Fruit fly (Drosophila melanogaster) whole organism, larva: ENCODE results near the gene Gapvd1.

Experiments
- noc ChIP-seq: fragments of 200-800 bp; sonication (Bioruptor generic); optimal IDR thresholded peaks from 3 replicates; lab custom pipeline; 2019; ENCODE audit warnings: missing biosample characterization, mild to moderate bottlenecking, missing genetic modification characterization, moderate library complexity

The Gapvd1 gene

DNA sequence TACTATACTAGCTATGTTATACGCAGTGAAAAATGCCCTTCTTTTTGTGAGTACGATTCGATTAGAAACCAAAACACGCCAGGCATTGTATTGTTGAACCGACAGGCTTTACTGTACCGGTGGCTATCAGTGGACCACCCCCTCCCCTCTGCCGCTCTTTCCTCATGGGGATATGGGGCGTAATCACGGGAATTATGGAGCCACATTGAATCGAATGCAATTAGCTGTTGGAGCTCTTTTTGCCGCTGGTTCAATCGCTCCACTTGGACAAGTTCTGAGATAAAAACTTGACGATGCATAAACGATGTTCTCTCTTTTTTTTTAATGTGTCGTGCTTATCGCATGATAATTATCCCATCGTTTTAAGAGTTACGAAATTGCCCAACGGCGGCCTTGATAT lies 17.0 kb downstream of the Gapvd1 start:
- no peak for TF ChIP-seq noc (tag; lab: Kevin White, UChicago)

DNA sequence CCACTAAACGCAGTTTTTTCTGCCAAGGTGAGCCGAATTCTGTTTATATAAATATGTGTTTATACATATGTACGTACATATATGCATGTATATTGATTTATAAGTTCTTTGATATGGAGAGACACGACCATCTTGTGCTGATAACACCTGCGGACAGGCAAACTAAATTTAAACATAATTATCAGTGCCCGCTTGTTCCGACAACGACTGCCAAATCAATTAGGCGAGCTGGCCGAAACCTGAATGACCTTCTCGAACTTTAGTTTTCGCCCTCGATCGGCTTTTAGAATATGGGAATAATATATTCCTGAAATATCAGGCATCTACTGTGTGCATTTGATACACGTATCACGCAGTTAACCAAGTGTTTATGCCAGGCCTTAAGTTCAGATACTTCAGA lies 17.6 kb downstream of the Gapvd1 start:
- TF ChIP-seq noc (tag; lab: Kevin White, UChicago): peak; percentile 70

DNA sequence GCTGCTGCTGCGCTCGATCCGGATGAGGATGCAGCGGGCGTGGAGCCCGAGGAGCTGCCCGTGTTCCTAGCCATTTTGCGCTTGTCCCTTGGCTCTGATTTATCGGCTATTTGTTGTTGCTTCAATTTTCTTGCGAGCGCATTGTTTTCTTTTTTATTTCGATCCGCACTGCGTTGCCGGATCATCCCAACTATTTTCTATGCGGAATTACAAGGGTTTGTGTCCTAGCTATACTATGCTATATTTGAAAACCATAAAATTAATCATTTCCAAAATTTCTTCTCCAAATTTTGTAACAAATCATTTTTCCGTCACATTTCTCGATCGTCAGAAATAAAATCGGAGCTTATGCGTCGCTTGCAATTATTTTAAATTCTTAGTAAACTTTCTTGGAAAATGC lies 22.6 kb downstream of the Gapvd1 start, which contains the start of the genes GCS1 and CG11756:
Gene GCS1 (minus strand): TSS at position 193 of the 400 bp plus-strand sequence.
Gene CG11756 (plus strand): TSS at position 312 of the 400 bp plus-strand sequence.
- TF ChIP-seq noc (tag; lab: Kevin White, UChicago): no peak

DNA sequence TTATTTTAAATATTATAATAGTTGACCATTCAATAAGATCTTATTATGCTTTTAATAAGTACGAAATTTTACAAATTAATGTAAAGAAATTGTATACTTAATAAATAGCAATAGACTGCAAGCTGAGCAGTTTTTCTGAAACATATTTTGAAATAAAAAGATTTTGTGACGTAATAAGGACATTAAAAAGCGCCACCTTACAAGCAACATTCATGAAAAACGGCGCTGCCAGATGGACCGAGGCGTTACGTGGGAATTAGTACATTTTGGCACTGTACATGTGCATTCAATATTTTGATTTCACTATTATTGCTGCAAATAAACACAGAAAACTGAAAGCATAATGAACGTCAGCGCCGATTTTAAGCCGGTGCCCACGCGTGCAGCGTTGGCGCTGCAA lies 23.6 kb downstream of the Gapvd1 start, which contains the start of gene CG1738:
Gene CG1738 (plus strand): TSS at position 221 of the 400 bp plus-strand sequence.
- no peak for TF ChIP-seq noc (tag; lab: Kevin White, UChicago)

DNA sequence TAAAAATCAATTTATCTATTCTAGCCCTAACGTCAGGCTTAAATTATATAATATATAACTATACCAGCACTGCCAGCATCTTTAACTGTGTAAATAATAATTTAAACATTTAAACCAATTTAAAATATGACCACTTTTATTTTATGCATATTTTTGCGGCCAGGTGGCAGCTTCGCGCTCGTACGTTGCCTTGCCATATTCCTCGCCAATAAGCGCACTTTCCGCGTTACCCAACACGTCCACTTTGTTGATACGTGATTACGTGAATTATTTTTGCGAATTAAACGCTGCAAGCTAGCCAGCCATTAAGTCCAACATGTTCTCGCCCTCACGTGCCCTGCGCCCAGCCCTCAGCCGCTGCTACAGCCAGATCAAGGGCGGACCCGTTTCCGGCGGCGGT lies 24.6 kb downstream of the Gapvd1 start, which contains the start of gene NdufV3:
Gene NdufV3 (plus strand): TSS at position 219 of the 400 bp plus-strand sequence.
- no peak for TF ChIP-seq noc (tag; lab: Kevin White, UChicago)

DNA sequence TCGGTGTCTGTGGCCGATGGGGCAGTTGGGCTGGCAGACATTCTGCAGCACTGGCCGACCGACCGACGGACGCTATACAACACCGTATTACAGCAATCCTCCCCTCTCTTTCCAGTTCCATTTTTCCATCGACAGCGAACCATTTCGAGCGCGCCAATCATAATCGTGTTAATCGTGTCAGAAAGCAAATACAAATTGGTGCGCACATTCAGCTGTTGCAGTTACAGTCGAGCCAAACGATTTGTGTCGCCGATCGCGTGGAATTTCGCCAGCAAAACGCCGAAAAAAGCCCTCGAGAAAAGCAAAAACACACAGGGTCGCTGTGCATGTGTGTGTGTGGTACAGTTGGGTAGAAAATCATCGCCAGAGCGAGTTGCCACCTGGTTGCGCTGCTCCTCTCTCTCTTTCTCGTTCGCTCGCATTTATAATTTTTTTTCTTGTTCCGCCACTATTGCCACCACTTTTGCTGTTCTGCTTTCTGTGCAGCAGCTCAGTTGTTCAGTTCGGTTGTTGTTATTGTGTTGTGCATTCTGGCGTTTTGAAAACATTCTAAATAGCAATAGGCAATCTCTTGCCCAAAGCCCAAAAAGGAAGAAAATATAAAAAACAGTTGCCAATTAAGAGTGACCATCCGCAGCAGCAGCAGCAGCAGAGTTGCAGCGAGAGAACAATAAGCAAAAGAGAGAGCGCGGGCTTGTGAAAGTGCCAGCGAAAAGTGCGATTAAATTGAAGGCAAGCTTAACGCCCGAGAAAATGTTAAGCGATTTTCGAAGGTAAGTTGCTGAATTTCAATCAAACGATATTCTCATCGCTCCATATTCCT lies 25.5 kb downstream of the Gapvd1 start, which contains the start of gene CG1737:
Gene CG1737 (plus strand): TSS at position 104 of the 823 bp plus-strand sequence.
- TF ChIP-seq noc (tag; lab: Kevin White, UChicago): peak; percentile 63

DNA sequence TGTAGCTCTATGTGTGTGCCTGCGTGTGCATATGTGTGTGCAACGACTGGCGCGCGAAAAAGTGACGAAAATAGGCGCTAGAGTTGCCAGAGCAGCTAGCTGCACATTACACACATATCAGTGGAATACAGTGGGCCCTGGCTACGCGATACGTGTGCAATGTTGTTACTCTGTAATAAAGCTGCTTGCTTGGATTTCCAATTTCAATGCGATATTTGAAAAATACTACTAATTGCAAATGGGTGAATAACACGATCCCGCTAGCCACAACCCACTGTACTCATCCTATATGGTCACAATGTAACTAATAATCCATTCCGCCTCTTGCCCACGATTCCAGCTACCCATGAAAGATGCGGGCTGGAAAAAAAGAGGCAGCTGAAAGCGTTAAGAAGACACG lies 26.2 kb downstream of the Gapvd1 start:
- TF ChIP-seq noc (tag; lab: Kevin White, UChicago): peak; percentile 93

DNA sequence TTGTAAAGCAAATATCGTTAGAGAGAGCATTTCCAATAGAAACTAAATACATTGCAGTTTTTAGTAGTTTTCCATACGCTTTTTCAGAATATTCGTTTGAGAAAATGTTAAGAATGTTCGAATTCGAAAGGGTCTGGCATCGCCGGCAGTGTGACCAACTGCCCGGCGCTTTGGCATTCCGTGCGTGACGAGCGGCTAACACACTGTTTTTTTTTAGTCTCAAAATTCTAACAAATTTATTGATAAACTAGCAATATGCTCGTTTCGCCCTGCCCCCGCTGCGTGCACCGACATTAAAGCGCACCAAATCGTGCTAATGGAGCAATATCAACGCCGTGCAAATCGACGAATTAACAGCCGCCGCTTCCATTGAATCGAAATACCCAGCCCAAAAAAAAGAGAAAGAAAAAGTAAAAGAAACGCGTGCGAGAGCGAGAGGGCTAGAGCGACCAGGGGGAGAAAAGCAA lies 30.6 kb downstream of the Gapvd1 start, which contains the start of gene dsh:
Gene dsh (plus strand): TSS at position 174 of the 467 bp plus-strand sequence.
- TF ChIP-seq noc (tag; lab: Kevin White, UChicago): no peak

DNA sequence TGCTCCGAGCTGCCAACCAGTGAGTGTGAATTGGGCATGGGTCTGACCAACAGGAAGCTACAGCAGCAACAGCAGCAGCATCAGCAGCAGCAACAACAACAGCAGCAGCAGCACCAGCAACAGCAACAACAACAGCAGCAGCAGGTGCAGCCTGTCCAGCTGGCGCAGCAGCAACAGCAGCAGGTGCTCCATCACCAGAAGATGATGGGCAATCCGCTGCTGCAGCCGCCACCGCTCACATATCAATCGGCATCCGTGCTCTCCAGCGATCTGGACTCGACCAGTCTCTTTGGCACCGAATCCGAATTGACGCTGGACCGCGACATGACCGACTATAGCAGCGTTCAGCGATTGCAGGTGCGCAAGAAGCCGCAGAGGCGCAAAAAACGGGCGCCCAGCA lies 31.5 kb downstream of the Gapvd1 start:
- TF ChIP-seq noc (tag; lab: Kevin White, UChicago): no peak

DNA sequence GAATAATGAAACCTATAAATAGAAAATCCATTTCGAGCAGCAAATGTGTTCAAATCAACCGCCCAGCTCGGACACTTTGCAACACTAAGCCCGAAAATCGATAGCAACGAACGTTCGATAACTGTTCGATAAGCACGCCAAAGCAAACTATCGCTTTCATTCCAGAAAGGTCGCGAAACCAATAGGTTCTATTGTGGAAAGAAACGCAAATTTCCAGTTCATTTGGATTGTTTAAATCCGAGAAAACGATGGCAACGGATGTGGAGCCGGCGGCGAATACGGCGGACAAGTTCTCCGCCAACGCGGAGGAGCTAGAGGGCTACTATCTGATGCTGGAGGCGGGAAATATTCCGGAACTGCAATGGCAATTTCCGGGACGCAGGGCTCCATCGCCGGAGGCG lies 33.9 kb downstream of the Gapvd1 start, which contains the start of gene Pa1:
Gene Pa1 (plus strand): TSS at position 156 of the 401 bp plus-strand sequence.
- no peak for TF ChIP-seq noc (tag; lab: Kevin White, UChicago)

DNA sequence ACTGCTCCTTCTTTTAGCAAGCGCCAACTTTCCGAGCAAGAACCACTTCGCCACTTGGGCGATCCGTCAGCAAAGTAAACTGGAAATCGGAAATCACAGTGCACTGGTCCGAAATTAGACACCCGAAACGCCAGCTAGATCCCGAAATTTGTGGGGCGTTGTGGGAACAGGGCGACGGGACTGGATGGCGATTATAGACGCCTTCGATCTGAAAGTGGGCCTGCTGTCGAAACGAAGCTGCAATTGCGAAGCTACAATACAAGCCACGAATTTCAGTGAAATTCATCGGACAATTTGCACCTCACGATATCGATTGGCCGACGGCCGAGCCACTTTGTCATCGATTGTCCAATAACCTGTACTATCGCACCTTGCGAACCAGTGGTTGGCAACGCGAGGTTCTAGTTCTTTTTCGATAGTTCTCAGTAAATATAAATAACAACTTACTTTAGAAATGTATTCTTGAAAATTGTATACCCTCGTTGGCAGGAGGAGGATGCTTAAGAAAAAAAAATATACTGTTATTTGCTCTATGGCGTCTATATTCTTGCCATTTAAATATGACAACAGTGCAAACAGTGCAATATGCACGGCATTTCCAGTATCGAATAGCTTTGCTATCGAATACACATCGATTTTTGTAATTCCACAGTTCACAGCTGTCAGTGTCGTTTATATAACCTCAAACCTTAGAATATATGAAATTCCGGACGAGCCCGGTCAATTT lies 42.8 kb downstream of the Gapvd1 start, which contains the start of the genes hop and Tim8:
Gene hop (minus strand): TSS at position 316 of the 727 bp plus-strand sequence.
Gene Tim8 (plus strand): TSS at position 663 of the 727 bp plus-strand sequence.
- TF ChIP-seq noc (tag; lab: Kevin White, UChicago): no peak

DNA sequence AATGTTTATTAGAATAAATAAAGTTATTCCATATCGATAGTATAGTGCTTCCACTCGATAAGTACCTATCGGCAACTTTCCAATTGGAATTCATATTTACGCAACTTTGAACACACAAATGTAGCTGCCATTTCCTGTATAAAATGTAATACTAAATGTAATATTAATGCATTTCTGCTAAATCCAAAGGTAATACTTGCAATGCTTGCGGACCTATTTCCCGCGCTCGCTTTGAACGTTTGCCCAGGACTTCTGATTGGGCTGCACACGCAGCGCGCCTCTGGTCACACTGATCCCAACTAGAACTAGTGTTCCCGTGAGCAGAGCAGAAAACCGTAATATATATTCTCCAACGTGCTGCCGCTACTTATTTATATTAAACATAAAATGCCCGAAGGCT lies 44.2 kb downstream of the Gapvd1 start, which contains the start of gene dlg1:
Gene dlg1 (plus strand): TSS at position 292 of the 400 bp plus-strand sequence.
- TF ChIP-seq noc (tag; lab: Kevin White, UChicago): no peak

DNA sequence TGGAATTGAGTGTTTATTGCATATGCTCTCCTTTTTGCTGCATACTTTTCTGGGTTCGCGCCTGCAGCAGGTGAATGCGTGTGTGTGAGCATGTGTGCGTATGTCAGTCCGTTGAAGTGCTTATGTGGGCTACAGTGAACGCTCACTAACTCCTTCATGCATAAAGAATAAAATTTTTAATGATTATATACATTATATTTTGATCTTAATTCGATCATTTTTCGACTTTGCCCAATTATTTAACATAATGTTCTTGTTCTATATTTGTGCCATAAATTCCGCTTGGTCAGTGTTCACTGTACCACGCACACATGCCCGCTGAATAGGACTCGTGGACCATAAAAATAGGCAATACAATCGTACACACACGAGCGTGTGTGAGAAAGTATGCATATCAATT lies 45.6 kb downstream of the Gapvd1 start:
- TF ChIP-seq noc (tag; lab: Kevin White, UChicago): no peak

DNA sequence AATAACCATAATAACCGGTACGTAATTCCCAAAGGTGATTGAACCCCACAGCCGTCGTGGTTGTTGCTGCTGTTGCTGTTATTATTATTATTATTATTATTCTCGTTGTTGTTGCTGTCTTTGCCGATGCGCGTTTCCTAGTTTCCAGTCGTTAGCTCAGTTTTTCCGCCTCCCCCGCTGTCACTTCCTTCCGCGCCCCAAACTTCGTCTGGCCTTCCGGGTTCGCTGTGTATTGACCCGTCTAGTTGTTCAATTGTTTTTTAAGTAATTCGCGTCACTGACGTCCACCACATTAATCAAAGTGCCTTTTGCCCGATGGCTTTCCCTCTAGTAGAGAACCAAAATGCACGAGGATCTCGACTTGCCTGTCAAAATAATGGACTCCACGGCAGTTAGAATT lies 46.4 kb downstream of the Gapvd1 start:
- TF ChIP-seq noc (tag; lab: Kevin White, UChicago): no peak
